Worm (Caenorhabditis elegans) whole organism, late embryonic: ENCODE results near the gene dop-1.

Experiments
- nhr-11 ChIP-seq: fragments of 150-350 bp; optimal IDR thresholded peaks from 2 replicates; lab custom pipeline; 2014; ENCODE audit warnings: missing biosample characterization, missing genetic modification characterization
- pag-3 ChIP-seq: sonication (generic microtip); optimal IDR thresholded peaks from 2 replicates; lab custom pipeline; 2016; ENCODE audit warnings: missing compliant biosample characterization, missing genetic modification characterization, borderline replicate concordance
- pqm-1 ChIP-seq: sonication (generic microtip); optimal IDR thresholded peaks from 2 replicates; lab custom pipeline; 2016; ENCODE audit warnings: missing genetic modification characterization, missing compliant biosample characterization
- pros-1 ChIP-seq: fragments of 150-350 bp; optimal IDR thresholded peaks from 2 replicates; lab custom pipeline; 2014; ENCODE audit warnings: missing biosample characterization, missing genetic modification reagents, missing genetic modification characterization

- TF ChIP-seq nhr-11 (no peak), pag-3 (no peak), pqm-1 (tag; lab: Kevin White, UChicago) (no peak), pros-1 (tag; lab: Kevin White, UChicago) (no peak)
These were observed 55.5 kb downstream of the dop-1 start, which contains the start of gene F14H12.17 for ce11 chrX:4363200-4363599.
